ENCODE assay signal across 5 worm cellular contexts in the genomic region with DNA sequence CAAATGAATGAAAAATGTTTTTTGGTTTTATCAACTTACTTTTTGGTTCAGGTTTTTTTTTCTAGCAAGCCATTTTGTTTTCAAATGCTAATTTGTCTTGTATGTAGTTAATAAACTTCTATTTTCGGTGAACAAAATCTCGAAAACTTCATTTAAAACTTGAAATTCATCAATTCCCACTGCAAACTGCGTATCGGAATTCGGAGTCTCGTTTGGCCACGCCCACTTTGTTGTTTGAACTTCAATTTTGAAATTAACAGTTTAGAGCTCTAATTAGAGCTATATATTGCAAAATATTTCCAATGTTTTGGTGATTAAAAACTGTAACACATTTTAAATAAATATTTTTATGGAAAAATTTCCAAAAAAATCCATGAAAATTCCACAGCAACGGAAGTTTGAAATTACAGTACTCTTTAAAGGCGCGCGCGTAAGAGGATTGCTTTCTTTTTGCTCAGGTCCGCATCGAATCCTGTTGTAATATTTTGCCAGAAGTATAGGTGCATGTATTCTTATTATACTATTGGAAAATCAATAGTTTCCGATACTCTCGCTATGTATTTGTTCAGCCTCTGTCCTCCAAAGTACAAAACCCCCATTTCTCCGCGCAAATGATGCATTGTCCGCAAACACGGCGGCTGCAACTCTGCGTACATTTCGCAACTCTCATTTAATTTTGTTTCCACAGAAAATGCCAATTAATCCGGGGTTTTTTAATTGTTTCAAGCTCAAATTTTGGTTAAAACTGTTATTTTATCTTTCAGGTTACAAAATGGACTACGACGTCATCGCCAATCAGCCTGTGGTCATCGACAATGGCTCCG.
TF ChIP-seq lines count a peak whose summit lies in the region.

A gene (plus strand): TSS at position 765 of the 824 bp plus-strand sequence.

TF ChIP-seq in whole organism, L1 larva, 84 proteins besides CTCF, POLR2A, EP300 and RAD21 (continues in another document):
- TF ChIP-seq rnt-1 (tag; optimal IDR thresholded peaks at IDR 0.05; lab: Kevin White, UChicago) (peak; percentile 66), efl-1 (optimal IDR thresholded peaks at IDR 0.05; lab: Kevin White, UChicago) (peak; percentile 71 to 78), efl-1 (GFP tag; optimal IDR thresholded peaks at IDR 0.05 in 1 of 2; lab: Kevin White, UChicago) (peak; percentile 70 to 91), snu-23 (GFP tag; optimal IDR thresholded peaks at IDR 0.05; lab: Kevin White, UChicago) (peak; percentile 57), lin-39 (tag; optimal IDR thresholded peaks at IDR 0.05; lab: Kevin White, UChicago) (no peak), efl-3 (GFP tag; optimal IDR thresholded peaks at IDR 0.05; lab: Kevin White, UChicago) (no peak), hpl-2 (GFP tag; optimal IDR thresholded peaks at IDR 0.05; lab: Kevin White, UChicago) (peak; percentile 63), isw-1 (GFP tag; IDR thresholded peaks at IDR 0.05; lab: Robert Waterston, UW) (peak; percentile 11; the same call in 1 of the 2 replicates), xbp-1 (tag; optimal IDR thresholded peaks at IDR 0.05; lab: Kevin White, UChicago) (no peak), vab-15 (tag; optimal IDR thresholded peaks at IDR 0.05; lab: Kevin White, UChicago) (no peak), ceh-82 (tag; optimal IDR thresholded peaks at IDR 0.05; lab: Kevin White, UChicago) (peak; percentile 50 to 63 (median 52)), lsy-2 (tag; optimal IDR thresholded peaks at IDR 0.05; lab: Kevin White, UChicago) (peak; percentile 49 to 74), C04F5.9 (tag; optimal IDR thresholded peaks at IDR 0.05; lab: Kevin White, UChicago) (no peak), dsc-1 (tag; optimal IDR thresholded peaks at IDR 0.05; lab: Kevin White, UChicago) (peak; percentile 15), nhr-77 (tag; optimal IDR thresholded peaks at IDR 0.05; lab: Kevin White, UChicago) (peak; percentile 76), elt-3 (tag; optimal IDR thresholded peaks at IDR 0.05; lab: Kevin White, UChicago) (peak in 1 of 6 experiments; percentile 1)

TF ChIP-seq in whole organism, L3 larva, 47 proteins besides CTCF, POLR2A, EP300 and RAD21 (continues in another document):
- peak; percentile 38 for TF ChIP-seq nhr-25 (tag; optimal IDR thresholded peaks at IDR 0.05; lab: Kevin White, UChicago)
- peak; percentile 60 for TF ChIP-seq nfya-1 (tag; optimal IDR thresholded peaks at IDR 0.05; lab: Kevin White, UChicago; ENCODE audit: insufficient read depth)
- peak; percentile 52 for TF ChIP-seq snpc-4 (tag; optimal IDR thresholded peaks at IDR 0.05; lab: Kevin White, UChicago)
- TF ChIP-seq pqm-1 (tag; optimal IDR thresholded peaks at IDR 0.05; lab: Kevin White, UChicago), result no peak
- no peak for TF ChIP-seq nhr-28 (tag; optimal IDR thresholded peaks at IDR 0.05; lab: Kevin White, UChicago)
- TF ChIP-seq lin-39 (tag; optimal IDR thresholded peaks at IDR 0.05; lab: Kevin White, UChicago), result peak; percentile 59
- no peak for TF ChIP-seq zag-1 (tag; optimal IDR thresholded peaks at IDR 0.05; lab: Kevin White, UChicago)
- no peak for TF ChIP-seq nhr-77 (tag; optimal IDR thresholded peaks at IDR 0.05; lab: Kevin White, UChicago)
- no peak for TF ChIP-seq nhr-43 (tag; optimal IDR thresholded peaks at IDR 0.05; lab: Kevin White, UChicago; ENCODE audit: poor library complexity, severe bottlenecking)
- peak; percentile 71 for TF ChIP-seq pha-4 (tag; optimal IDR thresholded peaks at IDR 0.05; lab: Kevin White, UChicago)
- peak; percentile 60 for TF ChIP-seq ceh-28 (tag; optimal IDR thresholded peaks at IDR 0.05; lab: Kevin White, UChicago)
- TF ChIP-seq nhr-23 (tag; optimal IDR thresholded peaks at IDR 0.05; lab: Kevin White, UChicago), result peak; percentile 12
- peak; percentile 13 for TF ChIP-seq elt-2 (tag; optimal IDR thresholded peaks at IDR 0.05; lab: Kevin White, UChicago)
- TF ChIP-seq nhr-67 (tag; optimal IDR thresholded peaks at IDR 0.05; lab: Kevin White, UChicago), result no peak
- peak; percentile 13 for TF ChIP-seq nhr-76 (tag; optimal IDR thresholded peaks at IDR 0.05; lab: Kevin White, UChicago)
- TF ChIP-seq lin-15B (tag; optimal IDR thresholded peaks at IDR 0.05; lab: Kevin White, UChicago), result peak; percentile 44

TF ChIP-seq in whole organism, early embryonic, 17 proteins besides CTCF, POLR2A, EP300 and RAD21:
- TF ChIP-seq scrt-1 (GFP tag; IDR thresholded peaks at IDR 0.05; lab: Robert Waterston, UW) (no peak), hmg-4 (GFP tag; optimal IDR thresholded peaks at IDR 0.05; lab: Kevin White, UChicago) (peak; percentile 35)

TF ChIP-seq in whole organism, midembryonic, 9 proteins besides CTCF, POLR2A, EP300 and RAD21:
- TF ChIP-seq med-1 (GFP tag; optimal IDR thresholded peaks at IDR 0.05; lab: Kevin White, UChicago; ENCODE audit: insufficient read depth) (no peak), cog-1 (tag; optimal IDR thresholded peaks at IDR 0.05; lab: Kevin White, UChicago) (peak; percentile 1), flt-1 (GFP tag; IDR thresholded peaks at IDR 0.05; lab: Robert Waterston, UW) (no peak), T22C8.4 (GFP tag; IDR thresholded peaks at IDR 0.05; lab: Robert Waterston, UW) (peak; percentile 33; the same call in 1 of the 2 replicates), ref-1 (GFP tag; conservative IDR thresholded peaks at IDR 0.05; lab: Robert Waterston, UW) (no peak), ztf-23 (GFP tag; IDR thresholded peaks at IDR 0.05; lab: Robert Waterston, UW) (no peak)

TF ChIP-seq in whole organism, young adult, 124 proteins besides CTCF, POLR2A, EP300 and RAD21:
- TF ChIP-seq lin-40 (tag; optimal IDR thresholded peaks at IDR 0.05; lab: Kevin White, UChicago), result peak; percentile 19
- TF ChIP-seq attf-5 (GFP tag; optimal IDR thresholded peaks at IDR 0.05; lab: Kevin White, UChicago), result peak; percentile 77
- no peak for TF ChIP-seq ztf-28 (GFP tag; IDR thresholded peaks at IDR 0.05; lab: Robert Waterston, UW)
- no peak for TF ChIP-seq ekl-4 (GFP tag; IDR thresholded peaks at IDR 0.05; lab: Robert Waterston, UW)
- no peak for TF ChIP-seq somi-1 (GFP tag; optimal IDR thresholded peaks at IDR 0.05; lab: Kevin White, UChicago)
- no peak for TF ChIP-seq lin-54 (GFP tag; optimal IDR thresholded peaks at IDR 0.05; lab: Kevin White, UChicago)
- TF ChIP-seq C17E4.6 (GFP tag; IDR thresholded peaks at IDR 0.05; lab: Robert Waterston, UW), result no peak
- TF ChIP-seq hsf-1 (GFP tag; IDR thresholded peaks at IDR 0.05; lab: Robert Waterston, UW), result no peak
- TF ChIP-seq zim-3 (tag; optimal IDR thresholded peaks at IDR 0.05; lab: Kevin White, UChicago), result no peak
- TF ChIP-seq ceh-58 (GFP tag; IDR thresholded peaks at IDR 0.05; lab: Robert Waterston, UW), result no peak
- no peak for TF ChIP-seq nhr-80 (tag; optimal IDR thresholded peaks at IDR 0.05; lab: Kevin White, UChicago)
- peak in 1 of 3 experiments; percentile 35 for TF ChIP-seq lin-35 (GFP tag; optimal IDR thresholded peaks at IDR 0.05; lab: Kevin White, UChicago)
- TF ChIP-seq nfya-1 (tag; optimal IDR thresholded peaks at IDR 0.05; lab: Kevin White, UChicago; ENCODE audit: borderline replicate concordance, insufficient read depth), result no peak
- peak; percentile 38 for TF ChIP-seq lsl-1 (GFP tag; optimal IDR thresholded peaks at IDR 0.05; lab: Kevin White, UChicago)
- no peak for TF ChIP-seq T26A5.8 (tag; optimal IDR thresholded peaks at IDR 0.05; lab: Kevin White, UChicago)
- peak; percentile 10 for TF ChIP-seq sptf-2 (GFP tag; optimal IDR thresholded peaks at IDR 0.05; lab: Kevin White, UChicago)
- no peak for TF ChIP-seq ceh-79 (tag; optimal IDR thresholded peaks at IDR 0.05; lab: Kevin White, UChicago)
- peak; percentile 37; the same call in 1 of the 2 replicates for TF ChIP-seq hmg-1.2 (GFP tag; IDR thresholded peaks at IDR 0.05; lab: Robert Waterston, UW)
- TF ChIP-seq hrde-1 (tag; optimal IDR thresholded peaks at IDR 0.05; lab: Kevin White, UChicago; ENCODE audit: borderline replicate concordance), result no peak
- peak; percentile 98 for TF ChIP-seq cebp-1 (GFP tag; IDR thresholded peaks at IDR 0.05; lab: Robert Waterston, UW)
- peak; percentile 99 for TF ChIP-seq cebp-1 (tag; optimal IDR thresholded peaks at IDR 0.05; lab: Kevin White, UChicago)
- TF ChIP-seq attf-6 (GFP tag; IDR thresholded peaks at IDR 0.05; lab: Robert Waterston, UW), result no peak
- TF ChIP-seq F23B12.7 (tag; optimal IDR thresholded peaks at IDR 0.05; lab: Kevin White, UChicago; ENCODE audit: insufficient read depth), result peak; percentile 22
- TF ChIP-seq snpc-1.1 (tag; optimal IDR thresholded peaks at IDR 0.05; lab: Kevin White, UChicago; ENCODE audit: insufficient read depth), result no peak
- TF ChIP-seq aptf-3 (GFP tag; IDR thresholded peaks at IDR 0.05; lab: Robert Waterston, UW), result no peak
- TF ChIP-seq hmg-20 (GFP tag; IDR thresholded peaks at IDR 0.05; lab: Robert Waterston, UW), result no peak
- no peak for TF ChIP-seq ztf-26 (tag; optimal IDR thresholded peaks at IDR 0.05; lab: Kevin White, UChicago)
- no peak for TF ChIP-seq madf-3 (GFP tag; IDR thresholded peaks at IDR 0.05; lab: Robert Waterston, UW)
- TF ChIP-seq Y95B8A.8 (GFP tag; IDR thresholded peaks at IDR 0.05; lab: Robert Waterston, UW), result no peak
- no peak for TF ChIP-seq tbx-9 (tag; optimal IDR thresholded peaks at IDR 0.05; lab: Kevin White, UChicago; ENCODE audit: borderline replicate concordance)
- TF ChIP-seq F57C9.4 (tag; optimal IDR thresholded peaks at IDR 0.05; lab: Kevin White, UChicago), result no peak
- TF ChIP-seq snpc-4 (GFP tag; optimal IDR thresholded peaks at IDR 0.05; lab: Kevin White, UChicago), result no peak
- peak in 3 of 4 experiments; percentile 4 to 59 (median 10) for TF ChIP-seq snpc-4 (tag; optimal IDR thresholded peaks at IDR 0.05; lab: Kevin White, UChicago)
- TF ChIP-seq zfh-2 (GFP tag; conservative IDR thresholded peaks at IDR 0.05; lab: Robert Waterston, UW), result no peak
- no peak for TF ChIP-seq ccch-3 (GFP tag; optimal IDR thresholded peaks at IDR 0.05; lab: Kevin White, UChicago)
- TF ChIP-seq Y53F4B.3 (GFP tag; IDR thresholded peaks at IDR 0.05; lab: Robert Waterston, UW), result no peak
- TF ChIP-seq rcor-1 (GFP tag; IDR thresholded peaks at IDR 0.05; lab: Robert Waterston, UW), result no peak
- no peak for TF ChIP-seq athp-1 (tag; optimal IDR thresholded peaks at IDR 0.05; lab: Kevin White, UChicago)
- TF ChIP-seq attf-3 (GFP tag; conservative IDR thresholded peaks at IDR 0.05; lab: Robert Waterston, UW), result peak; percentile 84
- TF ChIP-seq madf-6 (GFP tag; IDR thresholded peaks at IDR 0.05; lab: Robert Waterston, UW), result no peak
- no peak for TF ChIP-seq ztf-22 (GFP tag; optimal IDR thresholded peaks at IDR 0.05; lab: Kevin White, UChicago)
- no peak for TF ChIP-seq pha-4 (tag; optimal IDR thresholded peaks at IDR 0.05; lab: Kevin White, UChicago)
- TF ChIP-seq F52B5.7 (tag; optimal IDR thresholded peaks at IDR 0.05; lab: Kevin White, UChicago), result no peak
TF ChIP-seq in whole organism, young adult: peak in this region for 10.
